Fruit fly (Drosophila melanogaster) whole organism, embryonic: ENCODE measurements around the gene hydra.

Source experiments
- Abd-B ChIP-seq: fragments of 200-800 bp; sonication (Bioruptor generic); optimal IDR thresholded peaks from 2 replicates; lab custom pipeline; 2018; ENCODE audit warnings: missing biosample characterization, mild to moderate bottlenecking, missing genetic modification characterization, moderate library complexity
- Ada2b ChIP-seq: fragments of 200-800 bp; sonication (Bioruptor generic); IDR thresholded peaks from 2 replicates; pipeline ENCODE4 v1.3.6; 2022; ENCODE audit warnings: missing biosample characterization, missing genetic modification characterization
- Blimp-1 ChIP-seq: fragments of 200-800 bp; sonication (Bioruptor generic); optimal IDR thresholded peaks from 3 replicates; lab custom pipeline; 2018; ENCODE audit warnings: missing biosample characterization, missing genetic modification characterization, mild to moderate bottlenecking, moderate library complexity, missing genetic modification reagents
- CG10565 ChIP-seq: fragments of 200-800 bp; sonication (Bioruptor generic); optimal IDR thresholded peaks from 3 replicates; lab custom pipeline; 2016; ENCODE audit warnings: missing biosample characterization, mild to moderate bottlenecking, missing genetic modification characterization
- CG10979 ChIP-seq: fragments of 200-800 bp; sonication (Bioruptor generic); optimal IDR thresholded peaks from 2 replicates; lab custom pipeline; 2018; ENCODE audit warnings: missing biosample characterization, mild to moderate bottlenecking, missing genetic modification characterization, moderate library complexity
- CG12942 ChIP-seq: fragments of 200-800 bp; sonication (Bioruptor generic); optimal IDR thresholded peaks from 3 replicates; lab custom pipeline; 2016; ENCODE audit warnings: missing biosample characterization, missing genetic modification characterization
- CG13296 ChIP-seq: fragments of 200-800 bp; sonication (Bioruptor generic); optimal IDR thresholded peaks from 3 replicates; lab custom pipeline; 2018; ENCODE audit warnings: missing biosample characterization, mild to moderate bottlenecking, missing genetic modification characterization
- CG14014 ChIP-seq: fragments of 200-800 bp; sonication (Bioruptor generic); IDR thresholded peaks from 2 replicates; pipeline ENCODE4 v1.3.6; 2022; ENCODE audit warnings: missing biosample characterization, missing genetic modification characterization
- CG15479 ChIP-seq: fragments of 200-800 bp; sonication (Bioruptor generic); optimal IDR thresholded peaks from 3 replicates; lab custom pipeline; 2019; ENCODE audit warnings: missing biosample characterization, mild to moderate bottlenecking, missing genetic modification characterization, moderate library complexity
- CG15514 ChIP-seq: fragments of 200-800 bp; sonication (Bioruptor generic); optimal IDR thresholded peaks from 3 replicates; lab custom pipeline; 2017; ENCODE audit warnings: missing biosample characterization, missing genetic modification characterization, mild to moderate bottlenecking, moderate library complexity, missing genetic modification reagents
- CG15696 ChIP-seq: fragments of 200-800 bp; sonication (Bioruptor generic); optimal IDR thresholded peaks from 2 replicates; lab custom pipeline; 2019; ENCODE audit warnings: missing biosample characterization, mild to moderate bottlenecking, missing genetic modification characterization, moderate library complexity
- CG17802 ChIP-seq: fragments of 200-800 bp; sonication (Bioruptor generic); optimal IDR thresholded peaks from 2 replicates; lab custom pipeline; 2018; ENCODE audit warnings: missing biosample characterization, mild to moderate bottlenecking, missing genetic modification characterization, moderate library complexity
- CG2129 ChIP-seq: fragments of 200-800 bp; sonication (Bioruptor generic); IDR thresholded peaks from 2 replicates; pipeline ENCODE4 v1.3.6; 2022; ENCODE audit warnings: missing biosample characterization, missing genetic modification characterization; ENCODE audit not compliant: partially characterized antibody
- CG2202 ChIP-seq: fragments of 200-800 bp; sonication (Bioruptor generic); optimal IDR thresholded peaks from 2 replicates; lab custom pipeline; 2018; ENCODE audit warnings: missing biosample characterization, mild to moderate bottlenecking, missing genetic modification characterization
- CG2875 ChIP-seq: fragments of 200-800 bp; sonication (Bioruptor generic); optimal IDR thresholded peaks from 2 replicates; lab custom pipeline; 2017; ENCODE audit warnings: missing biosample characterization, mild to moderate bottlenecking, missing genetic modification characterization, missing genetic modification reagents
- CG32532 ChIP-seq: fragments of 200-800 bp; sonication (Bioruptor generic); IDR thresholded peaks from 2 replicates; pipeline ENCODE4 v1.3.6; 2022; ENCODE audit warnings: missing biosample characterization, missing genetic modification characterization
- CG42726 ChIP-seq: fragments of 200-800 bp; sonication (Bioruptor generic); IDR thresholded peaks from 2 replicates; pipeline ENCODE4 v1.3.6; 2022; ENCODE audit warnings: missing biosample characterization, missing genetic modification characterization; ENCODE audit not compliant: partially characterized antibody
- Dp ChIP-seq: fragments of 200-800 bp; sonication (Bioruptor generic); optimal IDR thresholded peaks from 2 replicates; lab custom pipeline; 2018; ENCODE audit warnings: missing biosample characterization, mild to moderate bottlenecking, missing genetic modification characterization, moderate library complexity
- Eip74EF ChIP-seq, 2 experiments: fragments of 200-800 bp in 1 of 2; fragments of >200 bp in 1 of 2; sonication (Bioruptor generic) in 1 of 2; optimal IDR thresholded peaks; 2 replicates each; lab custom pipeline; 2017 to 2019; ENCODE audit warnings: missing biosample characterization in 2 of 2, missing genetic modification characterization in 2 of 2, mild to moderate bottlenecking in 1 of 2, moderate library complexity in 1 of 2
- H15 ChIP-seq: fragments of 200-800 bp; sonication (Bioruptor generic); IDR thresholded peaks from 3 replicates; pipeline ENCODE4 v1.3.6; 2022; ENCODE audit warnings: missing biosample characterization, missing genetic modification characterization
- Hsf ChIP-seq: fragments of 200-800 bp; sonication (Bioruptor generic); optimal IDR thresholded peaks from 3 replicates; lab custom pipeline; 2016; ENCODE audit warnings: missing biosample characterization, missing genetic modification characterization
- Ptx1 ChIP-seq: fragments of 200-800 bp; sonication (Bioruptor generic); IDR thresholded peaks from 2 replicates; pipeline ENCODE4 v1.3.6; 2022; ENCODE audit warnings: missing biosample characterization, missing genetic modification characterization
- Rfx ChIP-seq: fragments of 200-800 bp; sonication (Bioruptor generic); IDR thresholded peaks from 2 replicates; pipeline ENCODE4 v1.3.6; 2022; ENCODE audit warnings: missing biosample characterization, missing genetic modification characterization
- Rx ChIP-seq: fragments of 200-800 bp; sonication (Bioruptor generic); IDR thresholded peaks from 2 replicates; pipeline ENCODE4 v1.3.6; 2022; ENCODE audit warnings: missing biosample characterization, missing genetic modification characterization
- Sox100B ChIP-seq: fragments of 200-800 bp; sonication (Bioruptor generic); optimal IDR thresholded peaks from 3 replicates; lab custom pipeline; 2018; ENCODE audit warnings: missing biosample characterization, mild to moderate bottlenecking, missing genetic modification characterization
- al ChIP-seq: fragments of 200-800 bp; sonication (Bioruptor generic); IDR thresholded peaks from 2 replicates; pipeline ENCODE4 v1.3.6; 2022; ENCODE audit warnings: missing biosample characterization, missing genetic modification characterization
- bbx ChIP-seq: fragments of 200-800 bp; sonication (Bioruptor generic); IDR thresholded peaks from 2 replicates; pipeline ENCODE4 v1.3.6; 2022; ENCODE audit warnings: missing biosample characterization, missing genetic modification characterization; ENCODE audit not compliant: partially characterized antibody
- btn ChIP-seq: fragments of 200-800 bp; sonication (Bioruptor generic); optimal IDR thresholded peaks from 2 replicates; lab custom pipeline; 2016; ENCODE audit warnings: missing biosample characterization, missing genetic modification characterization
- cad ChIP-seq: fragments of >200 bp; optimal IDR thresholded peaks from 2 replicates; lab custom pipeline; 2017; ENCODE audit warnings: missing biosample characterization, missing genetic modification characterization
- cwo ChIP-seq: fragments of 200-800 bp; sonication (Bioruptor generic); optimal IDR thresholded peaks from 3 replicates; lab custom pipeline; 2017; ENCODE audit warnings: missing biosample characterization, missing genetic modification characterization, mild to moderate bottlenecking, moderate library complexity, missing genetic modification reagents
- da ChIP-seq: fragments of 200-800 bp; sonication (Bioruptor generic); optimal IDR thresholded peaks from 2 replicates; lab custom pipeline; 2016; ENCODE audit warnings: missing biosample characterization, missing genetic modification characterization
- esg ChIP-seq: fragments of 200-800 bp; sonication (Bioruptor generic); conservative IDR thresholded peaks from 2 replicates; pipeline ENCODE4 v1.3.6; 2022; ENCODE audit warnings: missing biosample characterization, missing genetic modification characterization
- ewg ChIP-seq: fragments of 200-800 bp; sonication (Bioruptor generic); optimal IDR thresholded peaks from 3 replicates; lab custom pipeline; 2017; ENCODE audit warnings: mild to moderate bottlenecking, missing biosample characterization, missing genetic modification reagents, missing genetic modification characterization
- fd96Cb ChIP-seq: fragments of 200-800 bp; sonication (Bioruptor generic); optimal IDR thresholded peaks from 2 replicates; lab custom pipeline; 2018; ENCODE audit warnings: missing biosample characterization, mild to moderate bottlenecking, missing genetic modification characterization, moderate library complexity
- grau ChIP-seq: fragments of 200-800 bp; optimal IDR thresholded peaks from 3 replicates; lab custom pipeline; 2019; ENCODE audit warnings: missing biosample characterization, mild to moderate bottlenecking, missing genetic modification characterization, moderate library complexity
- gt ChIP-seq: fragments of 200-800 bp; sonication (Bioruptor generic); IDR thresholded peaks from 2 replicates; pipeline ENCODE4 v1.3.6; 2022; ENCODE audit warnings: missing biosample characterization, missing genetic modification characterization
- hth ChIP-seq: fragments of >200 bp; optimal IDR thresholded peaks from 2 replicates; lab custom pipeline; 2017; ENCODE audit warnings: inconsistent platforms
- klu ChIP-seq: fragments of 200-800 bp; sonication (Bioruptor generic); IDR thresholded peaks from 2 replicates; pipeline ENCODE4 v1.3.6; 2022; ENCODE audit warnings: missing biosample characterization, missing genetic modification characterization
- maf-S ChIP-seq: fragments of 200-800 bp; sonication (Bioruptor generic); optimal IDR thresholded peaks from 2 replicates; lab custom pipeline; 2016; ENCODE audit warnings: missing biosample characterization, missing genetic modification characterization
- oc ChIP-seq: fragments of 200-800 bp; sonication (Bioruptor generic); optimal IDR thresholded peaks from 2 replicates; lab custom pipeline; 2018; ENCODE audit warnings: missing biosample characterization, mild to moderate bottlenecking, missing genetic modification characterization, moderate library complexity
- psq ChIP-seq: fragments of 200-800 bp; sonication (Bioruptor generic); optimal IDR thresholded peaks from 2 replicates; lab custom pipeline; 2017; ENCODE audit warnings: missing biosample characterization, missing genetic modification characterization
- repo ChIP-seq: fragments of 200-800 bp; sonication (Bioruptor generic); optimal IDR thresholded peaks from 2 replicates; lab custom pipeline; 2016; ENCODE audit warnings: missing biosample characterization, missing genetic modification characterization
- sc ChIP-seq, 3 experiments: fragments of >200 bp in 2 of 3; fragments of 200-800 bp in 1 of 3; sonication (Bioruptor generic) in 1 of 3; optimal IDR thresholded peaks; 2 replicates in 2 of 3; 3 replicates in 1 of 3; lab custom pipeline; 2017; ENCODE audit warnings: mild to moderate bottlenecking in 1 of 3, missing biosample characterization in 1 of 3, missing genetic modification characterization in 1 of 3, missing genetic modification reagents in 1 of 3
- shn ChIP-seq: fragments of 200-800 bp; sonication (Bioruptor generic); optimal IDR thresholded peaks from 3 replicates; lab custom pipeline; 2016; ENCODE audit warnings: missing biosample characterization, missing genetic modification characterization
- tna ChIP-seq: fragments of 200-800 bp; sonication (Bioruptor generic); IDR thresholded peaks from 2 replicates; pipeline ENCODE4 v1.3.6; 2022; ENCODE audit warnings: missing biosample characterization, missing genetic modification characterization; ENCODE audit not compliant: partially characterized antibody
- twi ChIP-seq: fragments of 200-800 bp; optimal IDR thresholded peaks from 2 replicates; lab custom pipeline; 2019; ENCODE audit warnings: missing biosample characterization, mild to moderate bottlenecking, missing genetic modification characterization, moderate library complexity
- usp ChIP-seq: fragments of >200 bp; optimal IDR thresholded peaks from 2 replicates; lab custom pipeline; 2017; ENCODE audit warnings: missing biosample characterization, missing genetic modification characterization
- vvl ChIP-seq: fragments of 200-800 bp; sonication (Bioruptor generic); IDR thresholded peaks from 2 replicates; pipeline ENCODE4 v1.3.6; 2022; ENCODE audit warnings: missing biosample characterization, missing genetic modification characterization
- yki ChIP-seq: fragments of >200 bp; optimal IDR thresholded peaks from 3 replicates; lab custom pipeline; 2018
- zen ChIP-seq: fragments of 200-800 bp; sonication (Bioruptor generic); optimal IDR thresholded peaks from 3 replicates; lab custom pipeline; 2018; ENCODE audit warnings: missing biosample characterization, mild to moderate bottlenecking, missing genetic modification characterization, moderate library complexity

hydra gene

dm6 chrX:20721724-20722344 is 45.0 kb upstream of the hydra start (continued):
- TF ChIP-seq hth (lab: Kevin White, UChicago) (no peak), Ptx1 (no peak; the same call in 1 of the 2 replicates), yki (lab: Kevin White, UChicago) (no peak), Rfx (GFP tag; lab: Robert Waterston, UW) (no peak), CG12942 (no peak), Rx (GFP tag; lab: Robert Waterston, UW) (no peak), CG10979 (tag; lab: Kevin White, UChicago) (peak; percentile 63), CG17802 (tag; lab: Kevin White, UChicago) (no peak), sc (optimal IDR thresholded peaks at IDR 0.05; lab: Kevin White, UChicago) (no peak), sc (GFP tag; optimal IDR thresholded peaks at IDR 0.05; lab: Kevin White, UChicago) (no peak), Sox100B (GFP tag; lab: Kevin White, UChicago) (no peak), H15 (no peak), da (GFP tag; lab: Kevin White, UChicago) (no peak), btn (GFP tag; lab: Kevin White, UChicago) (no peak), Dp (GFP tag; lab: Kevin White, UChicago) (no peak), maf-S (GFP tag; lab: Kevin White, UChicago) (no peak), Ada2b (GFP tag; lab: Robert Waterston, UW) (no peak), vvl (GFP tag; lab: Robert Waterston, UW) (no peak), al (GFP tag; lab: Robert Waterston, UW) (no peak), CG15696 (tag; lab: Kevin White, UChicago) (peak; percentile 33), esg (GFP tag; lab: Robert Waterston, UW) (no peak), fd96Cb (tag; lab: Kevin White, UChicago) (peak; percentile 36), Hsf (GFP tag; lab: Kevin White, UChicago) (no peak), tna (no peak), bbx (GFP tag; lab: Robert Waterston, UW) (no peak), CG42726 (GFP tag; lab: Robert Waterston, UW) (no peak), CG2875 (GFP tag; lab: Kevin White, UChicago) (no peak), psq (GFP tag; lab: Kevin White, UChicago) (no peak), usp (no peak)
- TF ChIP-seq, all 482 proteins: peak for 34

dm6 chrX:20717461-20717860 is 40.6 kb upstream of the hydra start:
- peak; percentile 50 for TF ChIP-seq twi (tag; lab: Kevin White, UChicago)
- no peak for TF ChIP-seq CG14014 (GFP tag; lab: Robert Waterston, UW)
- no peak for TF ChIP-seq fd96Cb (tag; lab: Kevin White, UChicago)
- TF ChIP-seq CG2129 (GFP tag; lab: Robert Waterston, UW): no peak
- peak; percentile 72 for TF ChIP-seq zen (tag; lab: Kevin White, UChicago)
- peak; percentile 28 for TF ChIP-seq CG15479
- TF ChIP-seq CG10565 (GFP tag; lab: Kevin White, UChicago): no peak
- no peak for TF ChIP-seq klu (GFP tag; lab: Robert Waterston, UW)
- no peak for TF ChIP-seq gt (GFP tag; lab: Robert Waterston, UW)
- no peak for TF ChIP-seq repo (GFP tag; lab: Kevin White, UChicago)
- TF ChIP-seq Eip74EF (GFP tag; optimal IDR thresholded peaks at IDR 0.05; lab: Kevin White, UChicago): no peak
- TF ChIP-seq grau (tag; lab: Kevin White, UChicago): no peak
- no peak for TF ChIP-seq shn (GFP tag; lab: Kevin White, UChicago)
- TF ChIP-seq Blimp-1 (GFP tag; lab: Kevin White, UChicago): no peak
- TF ChIP-seq CG15514 (GFP tag; lab: Kevin White, UChicago): no peak
- TF ChIP-seq Abd-B (GFP tag; lab: Kevin White, UChicago): no peak
- no peak for TF ChIP-seq CG32532 (GFP tag; lab: Robert Waterston, UW)
- TF ChIP-seq oc (tag; lab: Kevin White, UChicago): no peak
- no peak for TF ChIP-seq ewg (GFP tag; lab: Kevin White, UChicago)
- TF ChIP-seq CG2202 (tag; lab: Kevin White, UChicago): no peak
- no peak for TF ChIP-seq cwo
- peak; percentile 53 for TF ChIP-seq cad (GFP tag; lab: Kevin White, UChicago)
- no peak for TF ChIP-seq CG13296
